Worm (Caenorhabditis elegans): Measurements from ENCODE around the gene obr-1.
"Not testable (repeated sequence)": the region's sequence is repeated elsewhere in the genome, so short reads cannot be mapped to it uniquely, and the experiment has no call there.

The obr-1 gene

DNA sequence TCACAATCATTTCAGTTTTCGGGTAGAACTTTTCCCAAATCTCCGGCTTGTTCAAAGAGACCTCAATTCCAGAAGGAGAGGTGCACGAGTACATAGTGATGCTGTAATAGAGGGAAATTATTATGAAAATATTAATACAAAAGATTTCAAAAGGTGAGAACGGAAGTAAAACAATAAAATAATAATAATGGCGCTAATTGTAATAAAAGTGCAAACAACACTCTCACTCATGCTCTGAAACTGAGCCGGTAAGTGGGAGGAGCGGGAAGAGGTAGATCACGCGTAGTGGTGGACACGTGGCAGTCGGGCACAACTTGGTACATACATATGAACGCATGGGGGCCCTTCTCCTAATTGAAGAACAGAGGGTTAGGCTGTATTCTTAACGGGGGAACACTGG, 43.7 kb downstream of the obr-1 start, which contains the start of gene tbx-37:
Gene tbx-37 (minus strand): TSS at position 101 of the 400 bp plus-strand sequence.
- TF ChIP-seq crh-2 (tag; optimal IDR thresholded peaks at IDR 0.05) (no peak), nhr-10 (tag; optimal IDR thresholded peaks at IDR 0.05) (no peak), nhr-21 (tag; optimal IDR thresholded peaks at IDR 0.05) (no peak)

DNA sequence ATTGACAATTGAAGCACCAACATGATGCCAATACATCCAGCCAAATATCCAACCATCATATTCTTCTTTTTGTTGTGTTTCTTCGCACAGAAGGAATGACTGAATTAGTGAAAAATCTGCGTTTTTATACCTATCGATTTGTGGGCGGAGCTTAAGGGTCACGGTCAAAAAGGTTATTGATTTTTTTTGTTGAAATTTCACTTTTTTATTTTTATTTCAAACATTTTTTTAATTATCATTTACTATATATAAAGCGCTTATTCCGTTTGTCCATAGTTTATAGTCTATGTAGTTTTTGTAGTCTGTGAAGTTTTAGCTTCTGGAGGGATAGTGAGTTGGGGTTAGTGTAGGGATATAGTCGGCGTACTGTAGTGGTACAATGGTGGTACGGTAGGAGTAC, 46.7 kb downstream of the obr-1 start, which contains the start of gene Y47D3A.13:
Gene Y47D3A.13 (minus strand): TSS at position 101 of the 400 bp plus-strand sequence.
- TF ChIP-seq F13H6.1 (tag; optimal IDR thresholded peaks at IDR 0.05); nhr-11 (tag; optimal IDR thresholded peaks at IDR 0.05); blmp-1 (tag; optimal IDR thresholded peaks at IDR 0.05; ENCODE audit: insufficient read depth): not testable (repeated sequence)

DNA sequence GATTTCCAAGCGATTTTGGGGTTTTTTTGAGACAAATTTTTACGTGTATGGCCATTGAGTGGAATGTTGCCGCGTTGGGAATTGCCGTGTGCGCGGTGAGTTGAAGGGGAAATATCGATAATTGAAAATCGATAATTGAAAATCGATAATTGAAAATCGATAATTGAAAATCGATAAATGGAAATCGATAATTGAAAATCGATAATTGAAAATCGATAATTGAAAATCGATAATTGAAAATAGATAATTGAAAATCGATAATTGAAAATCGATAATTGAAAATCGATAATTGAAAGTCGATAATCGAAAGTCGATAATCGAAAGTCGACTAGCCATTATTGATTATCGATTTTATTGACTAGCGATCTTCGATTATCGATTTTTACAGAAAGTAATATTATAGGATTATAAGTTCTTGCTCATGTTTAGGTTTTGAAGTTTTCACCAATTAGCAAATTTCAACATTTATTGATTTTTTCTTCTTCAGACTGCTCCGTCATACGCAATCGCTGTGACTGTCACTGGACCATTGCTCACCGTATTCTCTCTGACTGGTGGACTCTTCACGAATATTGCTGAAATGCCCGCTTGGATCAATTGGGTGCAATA, 49.0 kb downstream of the obr-1 start:
- TF ChIP-seq R02D3.7 (tag; optimal IDR thresholded peaks at IDR 0.05) = no peak
- no peak for TF ChIP-seq elt-1 (tag; optimal IDR thresholded peaks at IDR 0.05)
- TF ChIP-seq zag-1 (tag; optimal IDR thresholded peaks at IDR 0.05) = no peak
- TF ChIP-seq nhr-11 (tag; optimal IDR thresholded peaks at IDR 0.05) = no peak
- no peak for TF ChIP-seq nhr-21 (tag; optimal IDR thresholded peaks at IDR 0.05)
- no peak for TF ChIP-seq sma-9 (GFP tag; optimal IDR thresholded peaks at IDR 0.05)
- no peak for TF ChIP-seq sma-9 (tag; optimal IDR thresholded peaks at IDR 0.05)
- no peak for TF ChIP-seq nhr-25 (tag; optimal IDR thresholded peaks at IDR 0.05)
- no peak for TF ChIP-seq ama-1 (optimal IDR thresholded peaks at IDR 0.05)
- TF ChIP-seq Y55F3AM.14 (GFP tag; optimal IDR thresholded peaks at IDR 0.05) = no peak
- TF ChIP-seq aly-2 (tag; optimal IDR thresholded peaks at IDR 0.05) = no peak
- TF ChIP-seq nhr-6 (tag; optimal IDR thresholded peaks at IDR 0.05) = no peak

DNA sequence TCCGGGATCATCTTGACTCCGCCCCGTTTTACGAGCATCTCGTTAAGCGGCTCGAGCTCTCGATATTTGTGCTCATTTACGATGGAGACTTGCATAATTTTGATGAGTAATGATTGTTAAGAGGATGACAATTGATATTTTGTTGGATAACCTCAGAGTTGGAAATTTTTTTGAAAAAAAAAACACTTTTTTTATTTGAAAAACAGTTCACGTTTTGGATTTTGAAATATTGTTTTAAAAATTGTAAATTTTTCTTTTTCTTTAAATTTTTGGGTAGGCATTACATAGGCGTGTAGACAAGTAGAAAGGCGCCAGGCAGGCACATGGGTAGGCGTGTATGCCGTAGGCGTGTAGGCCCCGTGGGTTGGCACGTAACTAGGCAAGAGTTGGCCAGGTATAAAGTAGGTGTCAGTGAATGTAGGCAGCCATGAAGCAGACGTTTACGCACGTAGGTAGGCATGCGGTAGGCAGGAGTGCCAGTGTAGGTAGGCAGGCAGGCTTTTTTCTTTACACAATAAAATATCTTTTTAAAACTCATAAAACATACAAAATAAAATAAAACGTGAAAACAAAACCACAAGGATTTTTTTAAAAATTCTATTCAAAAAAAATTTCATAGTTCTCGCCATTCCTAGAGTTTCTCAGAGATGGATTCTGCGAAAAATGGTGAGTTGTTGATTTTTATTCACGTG, 52.4 kb downstream of the obr-1 start, which contains the start of the genes tbx-34 and wht-8:
Gene tbx-34 (minus strand): TSS at position 101 of the 692 bp plus-strand sequence.
Gene wht-8 (plus strand): TSS at position 642 of the 692 bp plus-strand sequence.
- TF ChIP-seq alr-1 (tag; optimal IDR thresholded peaks at IDR 0.05) = no peak
- TF ChIP-seq sma-9 (GFP tag; optimal IDR thresholded peaks at IDR 0.05) = no peak
- no peak for TF ChIP-seq sma-9 (tag; optimal IDR thresholded peaks at IDR 0.05)
- TF ChIP-seq lin-11 (tag; optimal IDR thresholded peaks at IDR 0.05) = no peak
- TF ChIP-seq skn-1 (tag; optimal IDR thresholded peaks at IDR 0.05) = no peak
- TF ChIP-seq Y55F3AM.14 (GFP tag; optimal IDR thresholded peaks at IDR 0.05) = no peak
- TF ChIP-seq nhr-10 (tag; optimal IDR thresholded peaks at IDR 0.05) = no peak
- TF ChIP-seq fos-1 (tag; optimal IDR thresholded peaks at IDR 0.05) = no peak
- no peak for TF ChIP-seq F13H6.1 (tag; optimal IDR thresholded peaks at IDR 0.05)
- no peak for TF ChIP-seq elt-1 (tag; optimal IDR thresholded peaks at IDR 0.05)

DNA sequence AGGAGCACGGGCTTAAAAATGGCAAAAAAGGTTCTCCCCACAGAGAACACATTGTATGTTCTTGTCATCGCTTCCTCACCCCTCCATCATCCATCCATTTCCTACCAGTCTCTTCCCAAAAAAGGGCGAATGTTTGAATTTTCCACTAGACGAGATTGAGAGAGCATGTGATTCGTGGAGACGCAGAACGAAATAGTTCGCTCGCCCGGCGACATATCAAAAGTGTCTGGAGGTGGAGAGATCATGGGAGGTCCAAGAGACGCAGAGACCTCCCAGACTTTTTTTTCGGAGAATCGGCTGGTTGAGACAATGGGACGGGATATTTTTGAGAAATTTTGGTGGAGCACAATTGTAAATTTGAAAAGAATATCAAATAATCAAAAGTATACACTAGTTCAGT, 62.3 kb downstream of the obr-1 start:
- TF ChIP-seq nhr-25 (tag; optimal IDR thresholded peaks at IDR 0.05) = no peak
- TF ChIP-seq sma-9 (GFP tag; optimal IDR thresholded peaks at IDR 0.05) = no peak
- no peak for TF ChIP-seq sma-9 (tag; optimal IDR thresholded peaks at IDR 0.05)
- no peak for TF ChIP-seq nhr-10 (tag; optimal IDR thresholded peaks at IDR 0.05)
- no peak for TF ChIP-seq ztf-1 (GFP tag; conservative IDR thresholded peaks at IDR 0.05)
- no peak for TF ChIP-seq zag-1 (tag; optimal IDR thresholded peaks at IDR 0.05)
- no peak for TF ChIP-seq nhr-6 (tag; optimal IDR thresholded peaks at IDR 0.05)
- no peak for TF ChIP-seq ztf-4 (tag; optimal IDR thresholded peaks at IDR 0.05)
- no peak for TF ChIP-seq elt-1 (tag; optimal IDR thresholded peaks at IDR 0.05)
- no peak for TF ChIP-seq ama-1 (optimal IDR thresholded peaks at IDR 0.05)
- TF ChIP-seq lin-13 (GFP tag; optimal IDR thresholded peaks at IDR 0.05) = no peak
- TF ChIP-seq ztf-11 (tag; optimal IDR thresholded peaks at IDR 0.05) = no peak
- TF ChIP-seq skn-1 (tag; optimal IDR thresholded peaks at IDR 0.05) = no peak
- TF ChIP-seq dmd-4 (tag; optimal IDR thresholded peaks at IDR 0.05) = no peak
- no peak for TF ChIP-seq nhr-129 (tag; optimal IDR thresholded peaks at IDR 0.05)
- TF ChIP-seq lin-11 (tag; optimal IDR thresholded peaks at IDR 0.05) = no peak
- no peak for TF ChIP-seq ceh-16 (tag; optimal IDR thresholded peaks at IDR 0.05)
- TF ChIP-seq lin-39 (tag; optimal IDR thresholded peaks at IDR 0.05) = no peak
- no peak for TF ChIP-seq unc-39 (tag; optimal IDR thresholded peaks at IDR 0.05)

DNA sequence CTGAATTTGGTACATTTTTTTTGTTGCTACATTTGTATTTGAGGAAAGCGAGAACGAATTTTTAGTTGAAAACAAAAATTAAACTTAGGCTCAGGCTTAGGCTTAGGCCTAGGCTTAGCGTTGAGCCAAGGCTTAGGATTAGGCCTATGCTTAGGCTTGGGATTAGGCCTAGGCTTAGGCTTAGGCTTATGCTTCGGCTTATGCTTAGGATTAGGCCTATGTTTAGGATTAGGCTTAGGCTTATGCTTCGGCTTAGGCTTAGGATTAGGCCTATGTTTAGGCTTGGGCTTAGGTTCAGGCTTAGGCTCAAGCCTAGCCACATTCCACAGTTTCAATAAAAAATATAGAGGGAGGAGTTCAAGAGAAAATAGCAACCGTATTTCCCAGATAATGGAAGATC, 62.9 kb downstream of the obr-1 start:
- TF ChIP-seq fos-1 (tag; optimal IDR thresholded peaks at IDR 0.05) (no peak), nhr-77 (tag; optimal IDR thresholded peaks at IDR 0.05) (no peak), nhr-12 (tag; optimal IDR thresholded peaks at IDR 0.05) (no peak), elt-3 (tag; optimal IDR thresholded peaks at IDR 0.05) (no peak), Y55F3AM.14 (GFP tag; optimal IDR thresholded peaks at IDR 0.05) (no peak), aly-2 (tag; optimal IDR thresholded peaks at IDR 0.05) (no peak), sma-3 (GFP tag; optimal IDR thresholded peaks at IDR 0.05) (no peak)
